Worm (Caenorhabditis elegans) whole organism, L2 larva: Measurements from ENCODE around the gene mul-1.

Experiments
- C34F6.9 ChIP-seq: fragments of 150-350 bp; optimal IDR thresholded peaks from 2 replicates; lab custom pipeline; 2014; ENCODE audit warnings: missing biosample characterization, missing genetic modification characterization
- F13H6.1 ChIP-seq: sonication (generic microtip); optimal IDR thresholded peaks from 2 replicates; lab custom pipeline; 2016; ENCODE audit warnings: missing genetic modification characterization, missing compliant biosample characterization
- R02D3.7 ChIP-seq: fragments of 150-350 bp; optimal IDR thresholded peaks from 2 replicates; lab custom pipeline; 2014; ENCODE audit warnings: missing biosample characterization, missing genetic modification characterization
- ama-1 ChIP-seq: fragments of 150-350 bp; optimal IDR thresholded peaks from 2 replicates; lab custom pipeline; 2018; ENCODE audit warnings: inconsistent platforms
- blmp-1 ChIP-seq: sonication (generic microtip); optimal IDR thresholded peaks from 2 replicates; lab custom pipeline; 2017; ENCODE audit warnings: missing genetic modification characterization, mild to moderate bottlenecking, missing compliant biosample characterization, antibody characterized with exemption, moderate library complexity; ENCODE audit not compliant: insufficient read depth
- ceh-16 ChIP-seq: fragments of 150-350 bp; optimal IDR thresholded peaks from 2 replicates; lab custom pipeline; 2014; ENCODE audit warnings: missing biosample characterization, missing genetic modification characterization
- ceh-82 ChIP-seq: fragments of 150-350 bp; optimal IDR thresholded peaks from 2 replicates; lab custom pipeline; 2014; ENCODE audit warnings: missing biosample characterization, missing genetic modification characterization
- crh-2 ChIP-seq: sonication (generic microtip); optimal IDR thresholded peaks from 2 replicates; lab custom pipeline; 2017; ENCODE audit warnings: missing biosample characterization, missing genetic modification characterization
- dmd-4 ChIP-seq: sonication (generic microtip); optimal IDR thresholded peaks from 2 replicates; lab custom pipeline; 2017; ENCODE audit warnings: missing biosample characterization, missing genetic modification characterization
- elt-3 ChIP-seq: sonication (generic microtip); optimal IDR thresholded peaks from 2 replicates; lab custom pipeline; 2017; ENCODE audit warnings: missing biosample characterization, missing genetic modification characterization
- fos-1 ChIP-seq: fragments of 150-350 bp; optimal IDR thresholded peaks from 2 replicates; lab custom pipeline; 2014; ENCODE audit warnings: missing biosample characterization, missing genetic modification characterization
- gmeb-1 ChIP-seq: fragments of 150-350 bp; optimal IDR thresholded peaks from 2 replicates; lab custom pipeline; 2014; ENCODE audit warnings: missing biosample characterization, missing genetic modification characterization
- lin-11 ChIP-seq: fragments of 150-350 bp; sonication (generic microtip); optimal IDR thresholded peaks from 2 replicates; lab custom pipeline; 2014; ENCODE audit warnings: missing biosample characterization, missing genetic modification characterization, inconsistent platforms, mixed read lengths
- lin-13 ChIP-seq: fragments of 150-350 bp; optimal IDR thresholded peaks from 2 replicates; lab custom pipeline; 2014; ENCODE audit warnings: missing biosample characterization, missing genetic modification reagents, missing genetic modification characterization
- lin-39 ChIP-seq: fragments of 150-350 bp; optimal IDR thresholded peaks from 2 replicates; lab custom pipeline; 2014; ENCODE audit warnings: missing biosample characterization, missing genetic modification reagents, missing genetic modification characterization
- lsy-2 ChIP-seq, 2 experiments: fragments of 150-350 bp in 1 of 2; sonication (generic microtip) in 1 of 2; optimal IDR thresholded peaks; 2 replicates each; lab custom pipeline; 2014 to 2017; ENCODE audit warnings: missing biosample characterization in 2 of 2, missing genetic modification characterization in 2 of 2
- mbf-1 ChIP-seq: sonication (generic microtip); optimal IDR thresholded peaks from 2 replicates; lab custom pipeline; 2017; ENCODE audit warnings: missing biosample characterization, missing genetic modification characterization
- nhr-10 ChIP-seq: sonication (generic microtip); optimal IDR thresholded peaks from 2 replicates; lab custom pipeline; 2017; ENCODE audit warnings: missing biosample characterization, missing genetic modification characterization
- nhr-11 ChIP-seq: fragments of 150-350 bp; optimal IDR thresholded peaks from 2 replicates; lab custom pipeline; 2014; ENCODE audit warnings: missing biosample characterization, missing genetic modification characterization
- nhr-129 ChIP-seq: fragments of 150-350 bp; optimal IDR thresholded peaks from 2 replicates; lab custom pipeline; 2014; ENCODE audit warnings: missing biosample characterization, missing genetic modification characterization
- nhr-21 ChIP-seq: fragments of 150-350 bp; optimal IDR thresholded peaks from 2 replicates; lab custom pipeline; 2014; ENCODE audit warnings: missing biosample characterization, missing genetic modification characterization
- nhr-23 ChIP-seq: fragments of 150-350 bp; optimal IDR thresholded peaks from 2 replicates; lab custom pipeline; 2014; ENCODE audit warnings: missing biosample characterization, missing genetic modification reagents, missing genetic modification characterization
- nhr-25 ChIP-seq: fragments of 150-350 bp; sonication (generic microtip); optimal IDR thresholded peaks from 3 replicates; lab custom pipeline; 2014; ENCODE audit warnings: missing biosample characterization, missing genetic modification characterization
- nhr-77 ChIP-seq: fragments of 150-350 bp; optimal IDR thresholded peaks from 2 replicates; lab custom pipeline; 2014; ENCODE audit warnings: missing biosample characterization, missing genetic modification characterization
- sem-4 ChIP-seq: fragments of 150-350 bp; optimal IDR thresholded peaks from 2 replicates; lab custom pipeline; 2014; ENCODE audit warnings: missing biosample characterization, missing genetic modification reagents, missing genetic modification characterization
- skn-1 ChIP-seq: sonication (generic microtip); optimal IDR thresholded peaks from 2 replicates; lab custom pipeline; 2017; ENCODE audit warnings: missing biosample characterization, missing genetic modification characterization
- sma-3 ChIP-seq: sonication (generic microtip); optimal IDR thresholded peaks from 2 replicates; lab custom pipeline; 2016; ENCODE audit warnings: missing genetic modification reagents, missing genetic modification characterization, missing compliant biosample characterization
- sma-9 ChIP-seq, 2 experiments: fragments of 150-350 bp in 1 of 2; sonication (generic microtip) in 1 of 2; optimal IDR thresholded peaks; 2 replicates each; lab custom pipeline; 2014 to 2016; ENCODE audit warnings: missing genetic modification characterization in 2 of 2, mild to moderate bottlenecking in 1 of 2, missing biosample characterization in 1 of 2, missing compliant biosample characterization in 1 of 2, missing genetic modification reagents in 1 of 2, moderate library complexity in 1 of 2
- unc-55 ChIP-seq: fragments of 150-350 bp; sonication (generic microtip); optimal IDR thresholded peaks from 3 replicates; lab custom pipeline; 2014; ENCODE audit warnings: missing biosample characterization, missing genetic modification reagents, missing genetic modification characterization
- unc-62 ChIP-seq: fragments of 150-350 bp; optimal IDR thresholded peaks from 2 replicates; lab custom pipeline; 2014; ENCODE audit warnings: missing biosample characterization, missing genetic modification reagents, missing genetic modification characterization
- zag-1 ChIP-seq: fragments of 150-350 bp; optimal IDR thresholded peaks from 2 replicates; lab custom pipeline; 2014; ENCODE audit warnings: missing biosample characterization, missing genetic modification characterization
- ztf-1 ChIP-seq: fragments of 200-800 bp; sonication (Bioruptor generic); conservative IDR thresholded peaks from 2 replicates; pipeline ENCODE4 v1.3.6; 2022; ENCODE audit warnings: missing genetic modification characterization, missing compliant biosample characterization
- ztf-11 ChIP-seq: sonication (generic microtip); optimal IDR thresholded peaks from 2 replicates; lab custom pipeline; 2017; ENCODE audit warnings: missing biosample characterization, missing genetic modification characterization
- ztf-4 ChIP-seq: fragments of 150-350 bp; optimal IDR thresholded peaks from 2 replicates; lab custom pipeline; 2014; ENCODE audit warnings: missing biosample characterization, missing genetic modification characterization

Gene mul-1

DNA sequence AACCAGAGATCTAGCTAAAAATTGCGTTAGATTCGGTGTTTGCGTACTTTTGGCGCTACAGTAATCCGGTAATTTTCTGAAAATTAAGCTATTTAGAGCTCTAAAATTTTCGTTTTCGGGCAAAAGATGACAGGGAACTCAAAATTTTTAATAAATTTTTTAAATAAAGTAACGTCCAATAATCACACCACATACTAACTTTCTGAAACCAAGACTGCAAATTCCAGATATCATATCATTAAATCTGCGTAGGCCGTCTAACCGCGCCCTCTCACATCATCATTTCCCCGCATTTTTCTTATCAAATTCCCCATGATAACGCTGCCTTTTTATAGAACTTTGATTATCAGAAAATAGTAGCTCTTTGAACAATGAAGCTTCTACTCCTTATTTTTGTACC, 5.5 kb downstream of the mul-1 start, which contains the start of gene drd-50:
TSS of gene drd-50 (plus strand) at position 301 of the 400 bp plus-strand sequence.
- TF ChIP-seq fos-1, result peak; percentile 15
- no peak for TF ChIP-seq ama-1 (lab: Kevin White, UChicago)
- no peak for TF ChIP-seq lsy-2 (tag; optimal IDR thresholded peaks at IDR 0.05; lab: Kevin White, UChicago)
- TF ChIP-seq, all 48 proteins: peak for 1

DNA sequence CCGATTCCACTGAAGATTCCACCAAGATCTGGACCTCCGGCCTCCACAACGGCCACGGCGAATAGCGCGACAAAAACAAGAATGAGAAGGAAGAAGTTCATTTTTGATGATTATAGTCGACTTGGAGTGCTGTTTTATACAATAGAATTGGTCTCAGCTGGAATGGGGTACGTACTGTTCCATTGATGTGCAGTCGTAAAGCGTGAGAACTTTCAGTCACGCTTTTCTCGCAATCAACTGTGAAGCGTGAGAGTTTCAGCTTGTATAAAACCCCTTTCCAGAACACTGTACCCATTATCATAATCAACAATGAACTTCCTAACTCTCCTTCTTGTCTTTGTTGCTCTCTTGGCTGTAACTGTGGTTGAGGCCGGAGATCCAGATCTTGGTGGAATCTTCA, 7.3 kb downstream of the mul-1 start, which contains the start of the genes F49F1.4 and F49F1.2:
TSS of gene F49F1.4 (minus strand) at position 101 of the 400 bp plus-strand sequence.
TSS of gene F49F1.2 (plus strand) at position 310 of the 400 bp plus-strand sequence.
- TF ChIP-seq zag-1 (tag; lab: Kevin White, UChicago) (no peak), lin-11 (tag; lab: Kevin White, UChicago) (no peak), skn-1 (tag; lab: Kevin White, UChicago) (no peak), nhr-11 (tag; lab: Kevin White, UChicago) (no peak), F13H6.1 (tag; lab: Kevin White, UChicago) (no peak), unc-62 (no peak), dmd-4 (tag; lab: Kevin White, UChicago) (no peak)
- TF ChIP-seq, all 48 proteins: peak for 0

ce11 chrIV:4114526-4114925, 8.4 kb downstream of the mul-1 start, which contains the start of gene F49F1.15:
Gene F49F1.15, minus strand, starts transcription at chrIV:4114626.
- no peak for TF ChIP-seq C34F6.9 (tag; lab: Kevin White, UChicago)
- no peak for TF ChIP-seq lin-11 (tag; lab: Kevin White, UChicago)
- no peak for TF ChIP-seq nhr-11 (tag; lab: Kevin White, UChicago)
- TF ChIP-seq gmeb-1 (tag; lab: Kevin White, UChicago), result no peak
- no peak for TF ChIP-seq zag-1 (tag; lab: Kevin White, UChicago)
- no peak for TF ChIP-seq nhr-25 (tag; lab: Kevin White, UChicago)
- TF ChIP-seq unc-55 (GFP tag; lab: Kevin White, UChicago), result no peak
- TF ChIP-seq unc-62, result no peak
- TF ChIP-seq skn-1 (tag; lab: Kevin White, UChicago), result no peak
- TF ChIP-seq ztf-1 (GFP tag; lab: Robert Waterston, UW), result no peak
- no peak for TF ChIP-seq fos-1
- no peak for TF ChIP-seq blmp-1 (tag; lab: Kevin White, UChicago)
- no peak for TF ChIP-seq lsy-2 (tag; optimal IDR thresholded peaks at IDR 0.05; lab: Kevin White, UChicago)
- TF ChIP-seq nhr-77 (tag; lab: Kevin White, UChicago), result no peak
- TF ChIP-seq ceh-16, result no peak
- no peak for TF ChIP-seq elt-3 (tag; lab: Kevin White, UChicago)

- TF ChIP-seq ztf-4 (no peak), dmd-4 (tag; lab: Kevin White, UChicago) (no peak), nhr-10 (tag; lab: Kevin White, UChicago) (no peak)
These were observed 10.6 kb downstream of the mul-1 start, which contains the start of gene F49F1.14 for ce11 chrIV:4112387-4112786. Gene F49F1.14, minus strand, starts transcription at chrIV:4112487.

DNA sequence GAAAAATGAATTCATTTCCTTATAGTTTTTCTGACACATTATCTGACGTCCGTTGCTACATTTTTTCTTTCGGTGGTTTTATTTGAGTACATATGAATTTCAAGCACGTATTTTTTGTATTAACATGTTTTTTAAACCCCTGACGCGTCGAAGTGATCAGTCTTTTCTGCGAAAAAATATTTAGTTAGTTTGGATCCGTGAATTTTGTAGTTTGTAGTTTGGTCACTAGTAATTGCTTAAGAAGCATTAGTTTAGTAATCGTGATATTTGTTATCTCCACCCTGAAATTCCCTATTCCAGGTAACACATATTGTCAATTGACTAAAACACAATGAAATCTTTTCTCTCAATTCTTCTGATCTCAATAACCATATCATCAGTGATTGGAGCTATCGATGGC, 14.2 kb downstream of the mul-1 start, which contains the start of gene C35B1.7:
TSS of gene C35B1.7 (plus strand) at position 301 of the 400 bp plus-strand sequence.
- TF ChIP-seq unc-55 (GFP tag; lab: Kevin White, UChicago), result no peak
- no peak for TF ChIP-seq ztf-11
- no peak for TF ChIP-seq nhr-10 (tag; lab: Kevin White, UChicago)
- TF ChIP-seq R02D3.7, result no peak
- TF ChIP-seq lin-13 (GFP tag; lab: Kevin White, UChicago), result no peak
- no peak for TF ChIP-seq nhr-21 (tag; lab: Kevin White, UChicago)
- TF ChIP-seq fos-1, result no peak
- no peak for TF ChIP-seq sma-9 (GFP tag; optimal IDR thresholded peaks at IDR 0.05; lab: Kevin White, UChicago)
- no peak for TF ChIP-seq sma-9 (tag; optimal IDR thresholded peaks at IDR 0.05; lab: Kevin White, UChicago)
- no peak for TF ChIP-seq ceh-82
- no peak for TF ChIP-seq dmd-4 (tag; lab: Kevin White, UChicago)

- no peak for TF ChIP-seq nhr-23
- no peak for TF ChIP-seq ama-1 (lab: Kevin White, UChicago)
- no peak for TF ChIP-seq lin-39 (tag; lab: Kevin White, UChicago)
- TF ChIP-seq sma-3, result no peak
- TF ChIP-seq gmeb-1 (tag; lab: Kevin White, UChicago), result no peak
- TF ChIP-seq crh-2 (tag; lab: Kevin White, UChicago), result no peak
- no peak for TF ChIP-seq nhr-129 (tag; lab: Kevin White, UChicago)
- no peak for TF ChIP-seq sem-4 (tag; lab: Kevin White, UChicago)
- no peak for TF ChIP-seq C34F6.9 (tag; lab: Kevin White, UChicago)
- TF ChIP-seq mbf-1 (tag; lab: Kevin White, UChicago), result no peak
These were observed 20.2 kb downstream of the mul-1 start, which contains the start of gene ubc-1 for ce11 chrIV:4102720-4103119. Gene ubc-1, plus strand, starts transcription at chrIV:4103020.
